Fruit fly (Drosophila melanogaster) Kc167 (cell line): ENCODE data around the gene CG4594.

ENCODE experiments used
- Myc ChIP-seq: fragments of >200 bp; optimal IDR thresholded peaks from 2 replicates; lab custom pipeline; 2017; ENCODE audit warnings: missing external identifiers
- Sin3A ChIP-seq: fragments of >200 bp; optimal IDR thresholded peaks from 2 replicates; lab custom pipeline; 2018; ENCODE audit warnings: missing external identifiers
- h ChIP-seq: fragments of >200 bp; optimal IDR thresholded peaks from 3 replicates; lab custom pipeline; 2018; ENCODE audit warnings: missing external identifiers

DNA sequence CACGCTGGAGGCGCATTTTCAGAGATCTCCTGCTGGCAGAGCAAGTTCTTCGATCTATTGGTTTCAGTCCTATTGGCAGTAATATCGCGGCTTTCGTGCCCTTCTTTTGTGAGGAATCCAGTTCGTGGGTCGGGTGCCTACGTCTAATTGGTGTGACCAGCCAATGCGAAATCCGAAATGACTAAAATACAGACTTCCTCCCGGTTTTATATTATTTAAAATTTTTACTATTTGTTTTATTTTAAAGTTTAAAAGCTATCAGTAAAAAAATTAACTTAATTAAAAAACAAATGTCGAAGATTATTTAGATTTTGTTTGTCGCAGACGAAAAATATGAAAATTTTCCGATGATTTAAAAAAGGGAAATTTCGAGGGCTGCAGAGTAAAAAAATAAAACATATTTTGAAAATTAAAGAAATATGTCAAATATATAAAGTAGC is 43.7 kb downstream of the CG4594 start, which contains the start of gene CG5850:
- TF ChIP-seq Sin3A (lab: Kevin White, UChicago) (no peak), h (lab: Kevin White, UChicago) (no peak), Myc (lab: Kevin White, UChicago) (no peak)
